Fruit fly (Drosophila melanogaster) whole organism, adult: ENCODE data around the gene CG6000.
A peak's percentile ranks its signal among the peaks of the same experiment; 100 is the strongest.

ENCODE experiments used
- CG11617 ChIP-seq: fragments of 200-800 bp; sonication (Bioruptor generic); optimal IDR thresholded peaks from 2 replicates; lab custom pipeline; 2017; ENCODE audit warnings: mild to moderate bottlenecking, missing biosample characterization, missing genetic modification reagents, missing genetic modification characterization
- CG12768 ChIP-seq: fragments of 200-800 bp; sonication (Bioruptor generic); optimal IDR thresholded peaks from 2 replicates; lab custom pipeline; 2017; ENCODE audit warnings: missing biosample characterization, missing genetic modification characterization, mild to moderate bottlenecking, moderate library complexity, missing genetic modification reagents
- CG14711 ChIP-seq: fragments of 200-800 bp; sonication (Bioruptor generic); optimal IDR thresholded peaks from 2 replicates; lab custom pipeline; 2018; ENCODE audit warnings: missing biosample characterization, mild to moderate bottlenecking, missing genetic modification characterization, moderate library complexity
- CG1620 ChIP-seq: fragments of 200-800 bp; sonication (Bioruptor generic); optimal IDR thresholded peaks from 2 replicates; lab custom pipeline; 2016; ENCODE audit warnings: missing biosample characterization, missing genetic modification characterization
- CG33017 ChIP-seq: fragments of 200-800 bp; sonication (Bioruptor generic); optimal IDR thresholded peaks from 2 replicates; lab custom pipeline; 2018; ENCODE audit warnings: missing biosample characterization, mild to moderate bottlenecking, missing genetic modification characterization, moderate library complexity
- CG5204 ChIP-seq: fragments of 200-800 bp; sonication (Bioruptor generic); optimal IDR thresholded peaks from 2 replicates; lab custom pipeline; 2016; ENCODE audit warnings: missing biosample characterization, missing genetic modification characterization
- CG7045 ChIP-seq: fragments of 200-800 bp; sonication (Bioruptor generic); optimal IDR thresholded peaks from 2 replicates; lab custom pipeline; 2017; ENCODE audit warnings: missing biosample characterization, mild to moderate bottlenecking, missing genetic modification characterization
- CG7101 ChIP-seq: fragments of 200-800 bp; sonication (Bioruptor generic); optimal IDR thresholded peaks from 2 replicates; lab custom pipeline; 2018; ENCODE audit warnings: missing biosample characterization, mild to moderate bottlenecking, missing genetic modification characterization, moderate library complexity
- Clk ChIP-seq: fragments of 200-800 bp; sonication (Bioruptor generic); optimal IDR thresholded peaks from 2 replicates; lab custom pipeline; 2017; ENCODE audit warnings: missing biosample characterization, missing genetic modification characterization
- Crg-1 ChIP-seq: fragments of 200-800 bp; sonication (Bioruptor generic); optimal IDR thresholded peaks from 2 replicates; lab custom pipeline; 2016; ENCODE audit warnings: missing biosample characterization, missing genetic modification characterization
- Hr96 ChIP-seq: fragments of 200-800 bp; sonication (Bioruptor generic); optimal IDR thresholded peaks from 2 replicates; lab custom pipeline; 2016; ENCODE audit warnings: missing biosample characterization, missing genetic modification characterization
- Mnt ChIP-seq: fragments of 200-800 bp; sonication (Bioruptor generic); optimal IDR thresholded peaks from 2 replicates; lab custom pipeline; 2016; ENCODE audit warnings: missing biosample characterization, mild to moderate bottlenecking, missing genetic modification characterization
- bab1 ChIP-seq: fragments of 200-800 bp; sonication (Bioruptor generic); optimal IDR thresholded peaks from 3 replicates; lab custom pipeline; 2019; ENCODE audit warnings: missing biosample characterization, mild to moderate bottlenecking, missing genetic modification characterization, moderate library complexity
- cic ChIP-seq: fragments of 200-800 bp; sonication (Bioruptor generic); optimal IDR thresholded peaks from 2 replicates; lab custom pipeline; 2017; ENCODE audit warnings: missing biosample characterization, mild to moderate bottlenecking, missing genetic modification characterization, moderate library complexity
- cnc ChIP-seq, 2 experiments: fragments of >200 bp; optimal IDR thresholded peaks; 2 replicates each; lab custom pipeline; 2017
- kay ChIP-seq: fragments of 200-800 bp; sonication (Bioruptor generic); peaks from one replicate; lab custom pipeline; 2016; ENCODE audit warnings: missing biosample characterization, missing genetic modification characterization, borderline replicate concordance
- ovo ChIP-seq: fragments of 200-800 bp; sonication (Bioruptor generic); optimal IDR thresholded peaks from 2 replicates; lab custom pipeline; 2016; ENCODE audit warnings: missing biosample characterization, missing genetic modification characterization
- pad ChIP-seq: fragments of 200-800 bp; sonication (Bioruptor generic); optimal IDR thresholded peaks from 3 replicates; lab custom pipeline; 2017; ENCODE audit warnings: missing biosample characterization, missing genetic modification characterization, mild to moderate bottlenecking, moderate library complexity, missing genetic modification reagents
- tj ChIP-seq: fragments of 200-800 bp; sonication (Bioruptor generic); optimal IDR thresholded peaks from 3 replicates; lab custom pipeline; 2017; ENCODE audit warnings: missing biosample characterization, mild to moderate bottlenecking, missing genetic modification characterization, moderate library complexity
- toe ChIP-seq: fragments of 200-800 bp; sonication (Bioruptor generic); optimal IDR thresholded peaks from 2 replicates; lab custom pipeline; 2016; ENCODE audit warnings: missing biosample characterization, missing genetic modification characterization

The CG6000 gene

DNA sequence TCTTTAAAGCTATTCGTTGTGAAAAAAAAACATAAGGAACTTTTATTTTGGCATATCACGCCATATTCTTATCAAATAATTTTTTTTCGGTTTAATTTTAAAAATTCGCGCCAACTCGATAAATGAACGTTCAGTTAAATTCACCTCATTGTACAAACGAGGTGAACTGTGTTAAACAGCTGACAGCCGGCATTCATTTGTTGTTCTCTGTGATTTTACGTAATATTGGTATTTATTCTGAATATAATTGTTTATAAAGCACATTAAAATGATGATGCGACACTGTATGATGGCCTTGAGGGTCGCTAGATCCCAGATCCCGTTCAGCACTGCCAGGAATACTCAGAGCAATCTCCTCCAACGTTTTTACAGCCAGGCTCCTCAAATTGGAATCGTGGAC is at the start of gene CG6000:
Gene CG6000 (plus strand): TSS at position 165 of the 400 bp plus-strand sequence.
- TF ChIP-seq toe (GFP tag; lab: Kevin White, UChicago) (no peak), tj (GFP tag; lab: Kevin White, UChicago) (no peak), CG7101 (no peak), CG11617 (GFP tag; lab: Kevin White, UChicago) (no peak), Crg-1 (no peak), Hr96 (GFP tag; lab: Kevin White, UChicago) (no peak), Clk (GFP tag; lab: Kevin White, UChicago) (no peak), CG7045 (GFP tag; lab: Kevin White, UChicago) (no peak), bab1 (GFP tag; lab: Kevin White, UChicago) (no peak), CG5204 (GFP tag; lab: Kevin White, UChicago) (no peak), cic (GFP tag; lab: Kevin White, UChicago) (no peak), ovo (GFP tag; lab: Kevin White, UChicago) (no peak)

DNA sequence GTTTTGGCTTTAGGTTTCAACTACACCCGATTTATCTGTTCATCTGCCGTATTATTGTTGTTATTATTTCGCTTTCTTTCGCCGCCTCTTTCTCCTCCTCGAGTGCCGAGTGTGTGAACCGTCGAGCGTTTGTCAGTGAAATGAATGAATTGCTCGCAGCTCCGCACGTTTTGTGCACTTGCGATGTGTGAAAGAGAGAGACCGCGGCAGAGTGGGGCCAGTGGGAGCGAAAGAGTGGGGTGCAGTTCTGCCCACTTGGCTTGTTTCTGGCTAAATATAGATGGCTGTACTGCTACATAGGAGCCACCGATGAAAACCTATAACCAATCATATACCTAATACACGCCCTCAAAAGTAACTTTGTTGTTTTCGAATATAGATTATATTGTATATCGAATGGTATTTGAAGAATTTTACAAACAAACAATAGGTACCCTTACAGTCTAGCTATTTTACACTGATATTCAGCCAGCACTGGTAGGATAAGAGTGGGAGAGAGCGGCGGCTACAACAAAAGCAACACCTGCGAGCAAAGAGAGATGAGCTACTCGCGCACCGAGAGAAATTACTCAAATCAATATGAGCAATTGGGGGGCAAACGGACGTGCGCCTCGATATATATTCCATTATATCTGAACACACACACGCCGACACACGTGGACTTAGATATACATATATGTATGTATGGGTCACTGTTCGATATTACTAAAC is 47.6 kb upstream of the CG6000 start:
- peak; percentile 17 for TF ChIP-seq Hr96 (GFP tag; lab: Kevin White, UChicago)
- TF ChIP-seq CG7045 (GFP tag; lab: Kevin White, UChicago): peak; percentile 4
- TF ChIP-seq pad: peak; percentile 54
- peak; percentile 46 for TF ChIP-seq bab1 (GFP tag; lab: Kevin White, UChicago)
- TF ChIP-seq Crg-1: no peak
- no peak for TF ChIP-seq cnc (optimal IDR thresholded peaks at IDR 0.05; lab: Kevin White, UChicago)
- TF ChIP-seq tj (GFP tag; lab: Kevin White, UChicago): peak; percentile 42
- TF ChIP-seq kay (GFP tag; lab: Kevin White, UChicago): no peak
- peak; percentile 19 for TF ChIP-seq CG12768 (GFP tag; lab: Kevin White, UChicago)
- peak; percentile 58 for TF ChIP-seq cic (GFP tag; lab: Kevin White, UChicago)
- TF ChIP-seq ovo (GFP tag; lab: Kevin White, UChicago): no peak
- no peak for TF ChIP-seq CG14711 (tag; lab: Kevin White, UChicago)
- peak; percentile 48 for TF ChIP-seq toe (GFP tag; lab: Kevin White, UChicago)
- peak; percentile 62 for TF ChIP-seq Mnt (GFP tag; lab: Kevin White, UChicago)
- TF ChIP-seq CG5204 (GFP tag; lab: Kevin White, UChicago): peak; percentile 17
- TF ChIP-seq CG1620 (GFP tag; lab: Kevin White, UChicago): no peak
- TF ChIP-seq CG11617 (GFP tag; lab: Kevin White, UChicago): peak; percentile 35
- no peak for TF ChIP-seq Clk (GFP tag; lab: Kevin White, UChicago)
- TF ChIP-seq CG7101: peak; percentile 40
- TF ChIP-seq CG33017 (tag; lab: Kevin White, UChicago): peak; percentile 45

DNA sequence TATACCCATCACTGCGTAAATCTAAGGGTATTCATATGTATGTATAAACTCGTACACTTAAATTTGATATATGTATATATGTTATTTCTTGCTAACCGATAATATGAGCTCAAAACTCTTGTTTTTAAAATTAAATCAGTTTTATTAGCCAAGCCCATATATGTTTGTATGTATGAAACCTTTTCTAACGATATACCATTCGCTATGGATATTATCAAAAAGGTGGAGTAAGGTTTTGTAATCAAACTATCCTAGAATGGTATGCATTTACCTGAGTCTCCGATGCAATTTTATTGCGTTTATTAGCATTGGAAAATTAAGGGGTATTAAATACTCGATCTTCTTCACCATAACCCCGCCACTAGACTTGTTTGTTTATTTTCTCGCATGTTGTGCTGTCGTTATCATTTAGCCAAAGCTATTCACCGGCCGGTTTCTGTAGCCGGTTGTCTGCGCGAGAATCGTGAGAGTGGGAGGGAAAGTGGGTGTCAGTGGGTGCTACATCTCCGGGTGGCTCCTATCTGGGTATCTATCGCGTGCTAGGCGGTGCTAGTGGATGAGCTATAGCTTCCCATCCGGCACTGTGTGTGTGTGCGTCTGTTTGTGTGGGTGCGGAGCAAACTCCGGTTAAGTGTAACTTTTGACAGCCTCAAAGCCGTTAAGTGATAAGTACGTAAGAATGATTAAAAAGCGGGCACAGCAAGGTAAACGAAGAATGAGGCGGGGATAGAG is 46.2 kb upstream of the CG6000 start:
- TF ChIP-seq cic (GFP tag; lab: Kevin White, UChicago): peak; percentile 41
- TF ChIP-seq kay (GFP tag; lab: Kevin White, UChicago): peak; percentile 66
- TF ChIP-seq CG7101: no peak
- TF ChIP-seq CG1620 (GFP tag; lab: Kevin White, UChicago): no peak
- no peak for TF ChIP-seq Hr96 (GFP tag; lab: Kevin White, UChicago)
- TF ChIP-seq Mnt (GFP tag; lab: Kevin White, UChicago): peak; percentile 5

DNA sequence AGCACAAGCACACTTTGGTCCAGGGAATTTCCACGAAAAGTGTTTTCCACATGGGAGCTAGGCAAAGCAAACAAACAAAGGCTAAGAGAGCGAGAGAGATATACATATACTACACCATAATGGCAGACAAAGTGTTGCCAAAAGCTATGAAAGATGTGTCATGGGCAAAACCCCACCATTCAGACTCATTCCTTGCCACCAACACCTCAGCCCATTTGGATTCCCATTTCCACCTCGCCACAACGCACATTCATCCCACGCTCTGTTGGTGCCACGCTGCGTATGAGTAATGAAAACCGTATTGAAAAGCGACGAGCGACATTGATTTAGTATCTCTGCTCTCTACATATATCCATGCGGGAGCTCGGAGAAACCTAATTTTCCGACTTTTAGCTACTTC is 45.3 kb upstream of the CG6000 start:
- no peak for TF ChIP-seq kay (GFP tag; lab: Kevin White, UChicago)
- no peak for TF ChIP-seq Mnt (GFP tag; lab: Kevin White, UChicago)
- TF ChIP-seq CG1620 (GFP tag; lab: Kevin White, UChicago): no peak
- no peak for TF ChIP-seq toe (GFP tag; lab: Kevin White, UChicago)
- TF ChIP-seq cnc (optimal IDR thresholded peaks at IDR 0.05; lab: Kevin White, UChicago): no peak
- TF ChIP-seq Hr96 (GFP tag; lab: Kevin White, UChicago): no peak
- no peak for TF ChIP-seq cic (GFP tag; lab: Kevin White, UChicago)
- no peak for TF ChIP-seq CG7045 (GFP tag; lab: Kevin White, UChicago)
- no peak for TF ChIP-seq CG33017 (tag; lab: Kevin White, UChicago)
- TF ChIP-seq tj (GFP tag; lab: Kevin White, UChicago): no peak
- TF ChIP-seq pad: no peak
- TF ChIP-seq CG5204 (GFP tag; lab: Kevin White, UChicago): no peak
- no peak for TF ChIP-seq CG12768 (GFP tag; lab: Kevin White, UChicago)
- TF ChIP-seq bab1 (GFP tag; lab: Kevin White, UChicago): no peak
- TF ChIP-seq CG7101: no peak
- TF ChIP-seq CG14711 (tag; lab: Kevin White, UChicago): no peak
- TF ChIP-seq Clk (GFP tag; lab: Kevin White, UChicago): no peak

DNA sequence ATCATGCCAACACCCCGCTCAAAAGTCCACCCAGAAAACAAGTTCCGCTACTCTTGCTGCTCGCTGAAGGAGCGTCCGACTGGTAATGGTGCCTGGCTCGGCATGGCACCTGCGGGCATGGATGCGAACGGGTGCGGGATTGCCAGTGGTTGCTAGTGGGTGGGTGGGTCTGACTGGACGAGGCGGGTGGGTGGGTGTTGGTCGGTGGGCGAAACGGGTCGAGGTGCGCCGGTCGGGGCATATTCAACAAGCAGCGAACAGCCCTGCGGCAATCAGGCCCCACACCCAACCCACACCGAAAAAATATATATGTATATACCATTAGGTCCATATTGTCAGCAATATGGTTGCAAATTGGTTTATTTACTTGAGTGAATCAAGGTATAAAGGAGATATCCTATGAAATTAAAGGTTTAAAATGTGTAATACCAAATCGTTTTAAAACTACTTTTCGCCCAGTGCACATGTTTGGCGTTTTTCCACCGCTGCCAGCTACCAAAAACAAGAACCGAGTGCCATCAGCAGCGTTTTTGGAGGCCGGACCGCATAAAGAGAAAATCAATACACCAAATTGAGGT is 43.5 kb upstream of the CG6000 start:
- no peak for TF ChIP-seq ovo (GFP tag; lab: Kevin White, UChicago)
- TF ChIP-seq Crg-1: no peak
- peak; percentile 1 for TF ChIP-seq CG33017 (tag; lab: Kevin White, UChicago)
- no peak for TF ChIP-seq Mnt (GFP tag; lab: Kevin White, UChicago)
- TF ChIP-seq CG11617 (GFP tag; lab: Kevin White, UChicago): no peak
- no peak for TF ChIP-seq bab1 (GFP tag; lab: Kevin White, UChicago)
- TF ChIP-seq CG7045 (GFP tag; lab: Kevin White, UChicago): no peak
- no peak for TF ChIP-seq CG1620 (GFP tag; lab: Kevin White, UChicago)
